5 worm cellular contexts compared by ENCODE assay signal in the genomic region with DNA sequence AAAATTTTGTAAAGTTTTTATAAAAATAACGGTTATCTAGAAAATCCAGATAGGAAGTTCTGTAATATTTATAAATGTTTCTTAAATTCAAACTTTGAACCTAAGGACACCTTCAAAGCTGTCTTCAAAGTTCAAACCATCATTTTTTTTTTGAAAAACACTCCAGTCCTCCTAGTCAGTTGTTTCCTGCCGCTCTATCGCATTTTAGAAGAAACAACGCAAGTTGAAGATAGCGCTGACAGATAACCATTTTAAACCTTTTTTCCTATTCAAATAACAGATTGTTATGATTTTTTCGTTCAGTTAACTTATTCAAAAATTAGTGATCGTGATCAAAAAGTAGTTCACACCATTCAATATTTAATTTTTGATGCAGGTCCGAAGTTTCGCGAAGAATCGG.
TF ChIP-seq lines count a peak whose summit lies in the region.

No protein-coding gene starts in this region.

TF ChIP-seq in whole organism, L1 larva, 84 proteins besides CTCF, POLR2A, EP300 and RAD21 (continues in another document):
- TF ChIP-seq ceh-88 (GFP tag; IDR thresholded peaks at IDR 0.05; lab: Robert Waterston, UW) (no peak), alr-1 (tag; optimal IDR thresholded peaks at IDR 0.05; lab: Kevin White, UChicago; ENCODE audit: borderline replicate concordance) (no peak), tbx-2 (tag; optimal IDR thresholded peaks at IDR 0.05; lab: Kevin White, UChicago) (no peak), lin-14 (GFP tag; optimal IDR thresholded peaks at IDR 0.05; lab: Kevin White, UChicago) (peak; percentile 35), zip-4 (GFP tag; optimal IDR thresholded peaks at IDR 0.05; lab: Kevin White, UChicago) (no peak), grh-1 (GFP tag; IDR thresholded peaks at IDR 0.05; lab: Robert Waterston, UW) (no peak), pax-3 (tag; optimal IDR thresholded peaks at IDR 0.05; lab: Kevin White, UChicago) (no peak), C16A3.4 (tag; optimal IDR thresholded peaks at IDR 0.05; lab: Kevin White, UChicago) (no peak), blmp-1 (tag; optimal IDR thresholded peaks at IDR 0.05; lab: Kevin White, UChicago) (no peak), ets-5 (GFP tag; IDR thresholded peaks at IDR 0.05; lab: Robert Waterston, UW) (no peak), nhr-19 (GFP tag; conservative IDR thresholded peaks at IDR 0.05; lab: Robert Waterston, UW) (peak; percentile 29; the same call in 1 of the 2 replicates), nhr-11 (tag; optimal IDR thresholded peaks at IDR 0.05; lab: Kevin White, UChicago) (no peak), nhr-28 (tag; optimal IDR thresholded peaks at IDR 0.05; lab: Kevin White, UChicago) (no peak), fos-1 (tag; optimal IDR thresholded peaks at IDR 0.05; lab: Kevin White, UChicago) (no peak), zag-1 (tag; optimal IDR thresholded peaks at IDR 0.05; lab: Kevin White, UChicago) (no peak), tlp-1 (tag; optimal IDR thresholded peaks at IDR 0.05; lab: Kevin White, UChicago) (no peak), skn-1 (tag; optimal IDR thresholded peaks at IDR 0.05; lab: Kevin White, UChicago) (no peak), jun-1 (tag; optimal IDR thresholded peaks at IDR 0.05; lab: Kevin White, UChicago) (no peak)

TF ChIP-seq in whole organism, L2 larva, 48 proteins besides CTCF, POLR2A, EP300 and RAD21:
- TF ChIP-seq nhr-10 (tag; optimal IDR thresholded peaks at IDR 0.05; lab: Kevin White, UChicago) (no peak), mab-5 (tag; optimal IDR thresholded peaks at IDR 0.05; lab: Kevin White, UChicago) (no peak), nhr-12 (tag; optimal IDR thresholded peaks at IDR 0.05; lab: Kevin White, UChicago) (no peak), crh-2 (tag; optimal IDR thresholded peaks at IDR 0.05; lab: Kevin White, UChicago) (peak; percentile 41), mbf-1 (tag; optimal IDR thresholded peaks at IDR 0.05; lab: Kevin White, UChicago) (no peak), unc-55 (GFP tag; optimal IDR thresholded peaks at IDR 0.05; lab: Kevin White, UChicago) (no peak), nhr-21 (tag; optimal IDR thresholded peaks at IDR 0.05; lab: Kevin White, UChicago) (no peak), fos-1 (tag; optimal IDR thresholded peaks at IDR 0.05; lab: Kevin White, UChicago) (peak; percentile 6)

TF ChIP-seq in whole organism, L3 larva, 47 proteins besides CTCF, POLR2A, EP300 and RAD21 (continues in another document):
- TF ChIP-seq daf-12 (tag; optimal IDR thresholded peaks at IDR 0.05; lab: Kevin White, UChicago) (no peak), elt-2 (tag; optimal IDR thresholded peaks at IDR 0.05; lab: Kevin White, UChicago) (peak; percentile 18), ceh-16 (tag; optimal IDR thresholded peaks at IDR 0.05; lab: Kevin White, UChicago) (no peak), nhr-77 (tag; optimal IDR thresholded peaks at IDR 0.05; lab: Kevin White, UChicago) (no peak), nhr-76 (tag; optimal IDR thresholded peaks at IDR 0.05; lab: Kevin White, UChicago) (no peak), elt-3 (tag; optimal IDR thresholded peaks at IDR 0.05; lab: Kevin White, UChicago) (no peak), pqm-1 (tag; optimal IDR thresholded peaks at IDR 0.05; lab: Kevin White, UChicago) (peak; percentile 15), snpc-4 (tag; optimal IDR thresholded peaks at IDR 0.05; lab: Kevin White, UChicago) (no peak), zag-1 (tag; optimal IDR thresholded peaks at IDR 0.05; lab: Kevin White, UChicago) (no peak), fkh-10 (GFP tag; optimal IDR thresholded peaks at IDR 0.05; lab: Kevin White, UChicago) (no peak), pha-4 (tag; optimal IDR thresholded peaks at IDR 0.05; lab: Kevin White, UChicago) (no peak), nhr-25 (tag; optimal IDR thresholded peaks at IDR 0.05; lab: Kevin White, UChicago) (no peak), ama-1 (optimal IDR thresholded peaks at IDR 0.05; lab: Kevin White, UChicago) (peak; percentile 58), nhr-237 (tag; optimal IDR thresholded peaks at IDR 0.05; lab: Kevin White, UChicago) (no peak), unc-62 (GFP tag; optimal IDR thresholded peaks at IDR 0.05; lab: Kevin White, UChicago) (no peak), ZK546.5 (tag; optimal IDR thresholded peaks at IDR 0.05; lab: Kevin White, UChicago) (no peak), lsy-12 (tag; optimal IDR thresholded peaks at IDR 0.05; lab: Kevin White, UChicago) (no peak), mdl-1 (tag; optimal IDR thresholded peaks at IDR 0.05; lab: Kevin White, UChicago) (no peak), nfya-1 (tag; optimal IDR thresholded peaks at IDR 0.05; lab: Kevin White, UChicago; ENCODE audit: insufficient read depth) (peak; percentile 9), unc-39 (tag; optimal IDR thresholded peaks at IDR 0.05; lab: Kevin White, UChicago) (no peak), elt-1 (tag; optimal IDR thresholded peaks at IDR 0.05; lab: Kevin White, UChicago) (no peak), nhr-12 (tag; optimal IDR thresholded peaks at IDR 0.05; lab: Kevin White, UChicago) (no peak), nhr-28 (tag; optimal IDR thresholded peaks at IDR 0.05; lab: Kevin White, UChicago) (no peak)

TF ChIP-seq in whole organism, L4 larva, 104 proteins besides CTCF, POLR2A, EP300 and RAD21:
- TF ChIP-seq dve-1 (tag; optimal IDR thresholded peaks at IDR 0.05; lab: Kevin White, UChicago; ENCODE audit: insufficient read depth) (peak; percentile 21), pqm-1 (tag; optimal IDR thresholded peaks at IDR 0.05; lab: Kevin White, UChicago) (peak; percentile 70), duxl-1 (tag; optimal IDR thresholded peaks at IDR 0.05; lab: Kevin White, UChicago; ENCODE audit: poor library complexity) (no peak), hlh-11 (tag; optimal IDR thresholded peaks at IDR 0.05; lab: Kevin White, UChicago) (no peak), nhr-28 (tag; optimal IDR thresholded peaks at IDR 0.05; lab: Kevin White, UChicago) (peak; percentile 37), daf-16 (GFP tag; optimal IDR thresholded peaks at IDR 0.05; lab: Kevin White, UChicago) (no peak), daf-16 (tag; optimal IDR thresholded peaks at IDR 0.05; lab: Kevin White, UChicago) (peak; percentile 27)

TF ChIP-seq in whole organism, young adult, 124 proteins besides CTCF, POLR2A, EP300 and RAD21:
- TF ChIP-seq nhr-80 (tag; optimal IDR thresholded peaks at IDR 0.05; lab: Kevin White, UChicago) (peak; percentile 10), lin-35 (GFP tag; optimal IDR thresholded peaks at IDR 0.05; lab: Kevin White, UChicago) (no peak), dpff-1 (tag; optimal IDR thresholded peaks at IDR 0.05; lab: Kevin White, UChicago) (no peak), B0336.3 (GFP tag; IDR thresholded peaks at IDR 0.05; lab: Robert Waterston, UW) (no peak)
TF ChIP-seq in whole organism, young adult: peak in this region for 1.
